Worm (Caenorhabditis elegans) whole organism, L3 larva: ENCODE results near the gene F58A6.1.

Experiments
- aly-2 ChIP-seq: fragments of 150-350 bp; optimal IDR thresholded peaks from 2 replicates; lab custom pipeline; 2014; ENCODE audit warnings: missing biosample characterization, missing genetic modification characterization
- ceh-16 ChIP-seq: sonication (generic microtip); optimal IDR thresholded peaks from 2 replicates; lab custom pipeline; 2017; ENCODE audit warnings: missing biosample characterization, missing genetic modification characterization
- ceh-28 ChIP-seq: fragments of 150-350 bp; optimal IDR thresholded peaks from 2 replicates; lab custom pipeline; 2014; ENCODE audit warnings: missing biosample characterization, missing genetic modification reagents, missing genetic modification characterization
- ceh-82 ChIP-seq: fragments of 150-350 bp; optimal IDR thresholded peaks from 2 replicates; lab custom pipeline; 2014; ENCODE audit warnings: missing biosample characterization, missing genetic modification characterization
- ceh-9 ChIP-seq: sonication (generic microtip); optimal IDR thresholded peaks from 2 replicates; lab custom pipeline; 2018; ENCODE audit warnings: missing biosample characterization, missing genetic modification characterization
- daf-12 ChIP-seq: fragments of 150-350 bp; optimal IDR thresholded peaks from 2 replicates; lab custom pipeline; 2014; ENCODE audit warnings: missing biosample characterization, missing genetic modification reagents, missing genetic modification characterization
- egl-5 ChIP-seq: fragments of 150-350 bp; optimal IDR thresholded peaks from 2 replicates; lab custom pipeline; 2017; ENCODE audit warnings: missing biosample characterization, missing genetic modification reagents, missing genetic modification characterization, inconsistent platforms
- elt-1 ChIP-seq: fragments of 150-350 bp; optimal IDR thresholded peaks from 2 replicates; lab custom pipeline; 2014; ENCODE audit warnings: missing biosample characterization, missing genetic modification characterization
- elt-2 ChIP-seq: sonication (generic microtip); optimal IDR thresholded peaks from 2 replicates; lab custom pipeline; 2016; ENCODE audit warnings: missing genetic modification reagents, mild to moderate bottlenecking, missing genetic modification characterization, missing compliant biosample characterization
- elt-3 ChIP-seq, 3 experiments: fragments of 150-350 bp in 1 of 3; sonication (generic microtip) in 2 of 3; optimal IDR thresholded peaks; 2 replicates in 2 of 3; 4 replicates in 1 of 3; lab custom pipeline; 2014 to 2017; ENCODE audit warnings: missing biosample characterization in 3 of 3, missing genetic modification characterization in 3 of 3
- eor-1 ChIP-seq, 2 experiments: fragments of 150-350 bp; optimal IDR thresholded peaks; 2 replicates each; lab custom pipeline; 2014 to 2018; ENCODE audit warnings: missing biosample characterization in 2 of 2, missing genetic modification characterization in 2 of 2
- fkh-10 ChIP-seq: sonication (generic microtip); optimal IDR thresholded peaks from 2 replicates; lab custom pipeline; 2017; ENCODE audit warnings: missing biosample characterization, missing genetic modification reagents, missing genetic modification characterization
- fkh-2 ChIP-seq: fragments of 150-350 bp; optimal IDR thresholded peaks from 2 replicates; lab custom pipeline; 2014; ENCODE audit warnings: missing biosample characterization, missing genetic modification reagents, missing genetic modification characterization
- fos-1 ChIP-seq: fragments of 150-350 bp; optimal IDR thresholded peaks from 2 replicates; lab custom pipeline; 2014; ENCODE audit warnings: missing biosample characterization, missing genetic modification characterization
- hmg-11 ChIP-seq: sonication (generic microtip); optimal IDR thresholded peaks from 2 replicates; lab custom pipeline; 2016; ENCODE audit warnings: missing genetic modification characterization, missing compliant biosample characterization
- jun-1 ChIP-seq: fragments of 150-350 bp; optimal IDR thresholded peaks from 2 replicates; lab custom pipeline; 2014; ENCODE audit warnings: missing biosample characterization, missing genetic modification reagents, missing genetic modification characterization
- lin-39 ChIP-seq: fragments of 150-350 bp; optimal IDR thresholded peaks from 2 replicates; lab custom pipeline; 2018; ENCODE audit warnings: missing biosample characterization, missing genetic modification reagents, missing genetic modification characterization
- mdl-1 ChIP-seq: fragments of 150-350 bp; optimal IDR thresholded peaks from 2 replicates; lab custom pipeline; 2014; ENCODE audit warnings: missing biosample characterization, missing genetic modification characterization
- mml-1 ChIP-seq: fragments of 150-350 bp; sonication (generic microtip); optimal IDR thresholded peaks from 3 replicates; lab custom pipeline; 2014; ENCODE audit warnings: missing biosample characterization, missing genetic modification characterization
- nhr-11 ChIP-seq: fragments of 150-350 bp; optimal IDR thresholded peaks from 2 replicates; lab custom pipeline; 2014; ENCODE audit warnings: missing biosample characterization, missing genetic modification characterization
- nhr-12 ChIP-seq: fragments of 150-350 bp; optimal IDR thresholded peaks from 2 replicates; lab custom pipeline; 2014; ENCODE audit warnings: missing biosample characterization, missing genetic modification characterization
- nhr-23 ChIP-seq: fragments of 150-350 bp; optimal IDR thresholded peaks from 2 replicates; lab custom pipeline; 2014; ENCODE audit warnings: missing biosample characterization, missing genetic modification reagents, missing genetic modification characterization
- nhr-237 ChIP-seq: fragments of 150-350 bp; optimal IDR thresholded peaks from 2 replicates; lab custom pipeline; 2014; ENCODE audit warnings: missing biosample characterization, missing genetic modification characterization
- nhr-25 ChIP-seq: sonication (generic microtip); optimal IDR thresholded peaks from 2 replicates; lab custom pipeline; 2017; ENCODE audit warnings: missing biosample characterization, missing genetic modification characterization
- nhr-28 ChIP-seq: fragments of 150-350 bp; optimal IDR thresholded peaks from 2 replicates; lab custom pipeline; 2014; ENCODE audit warnings: missing biosample characterization, missing genetic modification characterization
- nhr-43 ChIP-seq: sonication (generic microtip); optimal IDR thresholded peaks from 2 replicates; lab custom pipeline; 2016; ENCODE audit warnings: mild to moderate bottlenecking, missing genetic modification characterization, missing compliant biosample characterization; ENCODE audit not compliant: poor library complexity, severe bottlenecking
- nhr-76 ChIP-seq: fragments of 150-350 bp; sonication (generic microtip); optimal IDR thresholded peaks from 5 replicates; lab custom pipeline; 2014; ENCODE audit warnings: missing biosample characterization, missing genetic modification characterization
- nhr-77 ChIP-seq: fragments of 150-350 bp; optimal IDR thresholded peaks from 2 replicates; lab custom pipeline; 2014; ENCODE audit warnings: missing biosample characterization, missing genetic modification characterization
- pha-4 ChIP-seq: fragments of 150-350 bp; optimal IDR thresholded peaks from 2 replicates; lab custom pipeline; 2014; ENCODE audit warnings: missing biosample characterization, missing genetic modification reagents, missing genetic modification characterization
- pqm-1 ChIP-seq: fragments of 150-350 bp; optimal IDR thresholded peaks from 2 replicates; lab custom pipeline; 2017; ENCODE audit warnings: missing biosample characterization, missing genetic modification characterization, inconsistent platforms
- sea-2 ChIP-seq: fragments of 150-350 bp; sonication (generic microtip); optimal IDR thresholded peaks from 4 replicates; lab custom pipeline; 2014; ENCODE audit warnings: missing biosample characterization, missing genetic modification reagents, missing genetic modification characterization
- snpc-4 ChIP-seq: fragments of 150-350 bp; optimal IDR thresholded peaks from 2 replicates; lab custom pipeline; 2014; ENCODE audit warnings: missing biosample characterization, missing genetic modification characterization
- tbx-2 ChIP-seq: sonication (generic microtip); optimal IDR thresholded peaks from 2 replicates; lab custom pipeline; 2016; ENCODE audit warnings: mild to moderate bottlenecking, missing genetic modification characterization, missing compliant biosample characterization
- unc-39 ChIP-seq: sonication (generic microtip); optimal IDR thresholded peaks from 4 replicates; lab custom pipeline; 2017; ENCODE audit warnings: missing biosample characterization, missing genetic modification characterization
- unc-62 ChIP-seq: fragments of 150-350 bp; sonication (generic microtip); optimal IDR thresholded peaks from 4 replicates; lab custom pipeline; 2014; ENCODE audit warnings: missing biosample characterization, missing genetic modification reagents, missing genetic modification characterization
- zag-1 ChIP-seq: fragments of 150-350 bp; optimal IDR thresholded peaks from 2 replicates; lab custom pipeline; 2014; ENCODE audit warnings: missing biosample characterization, missing genetic modification characterization
- ztf-11 ChIP-seq: fragments of 150-350 bp; optimal IDR thresholded peaks from 2 replicates; lab custom pipeline; 2014; ENCODE audit warnings: missing biosample characterization, missing genetic modification characterization
- ztf-4 ChIP-seq: fragments of 150-350 bp; optimal IDR thresholded peaks from 2 replicates; lab custom pipeline; 2014; ENCODE audit warnings: missing biosample characterization, missing genetic modification characterization

Gene F58A6.1

ce11 chrII:5185955-5186539, 43.3 kb downstream of the F58A6.1 start:
- TF ChIP-seq elt-1 (no peak), pqm-1 (tag; lab: Kevin White, UChicago) (peak; percentile 95), jun-1 (peak; percentile 46), ceh-28 (tag; lab: Kevin White, UChicago) (peak; percentile 13), pha-4 (tag; lab: Kevin White, UChicago) (peak; percentile 43), ceh-9 (tag; lab: Kevin White, UChicago) (no peak), elt-2 (tag; lab: Kevin White, UChicago) (peak; percentile 99), zag-1 (tag; lab: Kevin White, UChicago) (no peak), fkh-2 (tag; lab: Kevin White, UChicago) (no peak), nhr-23 (tag; lab: Kevin White, UChicago) (no peak)

- TF ChIP-seq nhr-76 = no peak
- TF ChIP-seq elt-1 = no peak
- TF ChIP-seq elt-2 (tag; lab: Kevin White, UChicago) = peak; percentile 94
- peak; percentile 30 for TF ChIP-seq pqm-1 (tag; lab: Kevin White, UChicago)
- no peak for TF ChIP-seq nhr-25
- TF ChIP-seq ceh-82 (tag; lab: Kevin White, UChicago) = no peak
- TF ChIP-seq ceh-16 (tag; lab: Kevin White, UChicago) = no peak
- TF ChIP-seq nhr-28 = no peak
Observed at ce11 chrII:5186870-5187269, 44.2 kb downstream of the F58A6.1 start.

- no peak for TF ChIP-seq fkh-2 (tag; lab: Kevin White, UChicago)
- TF ChIP-seq nhr-237 (tag; lab: Kevin White, UChicago) = no peak
- TF ChIP-seq nhr-25 = no peak
- TF ChIP-seq eor-1 (tag; optimal IDR thresholded peaks at IDR 0.05; lab: Kevin White, UChicago) = no peak
- TF ChIP-seq daf-12 (tag; lab: Kevin White, UChicago) = no peak
- no peak for TF ChIP-seq ceh-82 (tag; lab: Kevin White, UChicago)
- TF ChIP-seq elt-2 (tag; lab: Kevin White, UChicago) = no peak
- TF ChIP-seq nhr-77 = no peak
- TF ChIP-seq ceh-28 (tag; lab: Kevin White, UChicago) = no peak
- TF ChIP-seq aly-2 (tag; lab: Kevin White, UChicago) = no peak
- TF ChIP-seq nhr-76 = no peak
- no peak for TF ChIP-seq fkh-10 (GFP tag; lab: Kevin White, UChicago)
- no peak for TF ChIP-seq unc-39 (tag; lab: Kevin White, UChicago)
- TF ChIP-seq nhr-12 = no peak
- TF ChIP-seq sea-2 (GFP tag; lab: Kevin White, UChicago) = no peak
- no peak for TF ChIP-seq elt-3 (tag; optimal IDR thresholded peaks at IDR 0.05; lab: Kevin White, UChicago)
- TF ChIP-seq ztf-4 (tag; lab: Kevin White, UChicago) = no peak
- no peak for TF ChIP-seq pha-4 (tag; lab: Kevin White, UChicago)
Observed at ce11 chrII:5187469-5187868, 44.8 kb downstream of the F58A6.1 start, which contains the start of gene crh-2. crh-2 (minus strand) TSS chrII:5187569.

ce11 chrII:5187934-5188333, 45.2 kb downstream of the F58A6.1 start:
- TF ChIP-seq fkh-10 (GFP tag; lab: Kevin White, UChicago) = no peak
- TF ChIP-seq daf-12 (tag; lab: Kevin White, UChicago) = no peak
- no peak for TF ChIP-seq nhr-12
- TF ChIP-seq hmg-11 (tag; lab: Kevin White, UChicago) = no peak
- no peak for TF ChIP-seq nhr-43 (tag; lab: Kevin White, UChicago)
- TF ChIP-seq pha-4 (tag; lab: Kevin White, UChicago) = no peak
- no peak for TF ChIP-seq snpc-4 (tag; lab: Kevin White, UChicago)
- TF ChIP-seq lin-39 (tag; lab: Kevin White, UChicago) = no peak
- no peak for TF ChIP-seq pqm-1 (tag; lab: Kevin White, UChicago)
- no peak for TF ChIP-seq elt-2 (tag; lab: Kevin White, UChicago)
- no peak for TF ChIP-seq ceh-16 (tag; lab: Kevin White, UChicago)
- TF ChIP-seq sea-2 (GFP tag; lab: Kevin White, UChicago) = no peak
- no peak for TF ChIP-seq jun-1
- no peak for TF ChIP-seq elt-1
- no peak for TF ChIP-seq ztf-11 (tag; lab: Kevin White, UChicago)
- TF ChIP-seq nhr-11 (tag; lab: Kevin White, UChicago) = no peak
- TF ChIP-seq nhr-237 (tag; lab: Kevin White, UChicago) = no peak
- TF ChIP-seq, all 47 proteins: peak for 0

ce11 chrII:5191766-5192165, 49.0 kb downstream of the F58A6.1 start:
- TF ChIP-seq ceh-82 (tag; lab: Kevin White, UChicago) (no peak), pha-4 (tag; lab: Kevin White, UChicago) (peak; percentile 10), fos-1 (tag; lab: Kevin White, UChicago) (no peak), zag-1 (tag; lab: Kevin White, UChicago) (no peak), mdl-1 (tag; lab: Kevin White, UChicago) (no peak), nhr-43 (tag; lab: Kevin White, UChicago) (no peak), snpc-4 (tag; lab: Kevin White, UChicago) (no peak), jun-1 (peak; percentile 45), nhr-25 (no peak), egl-5 (tag; lab: Kevin White, UChicago) (no peak), tbx-2 (tag; lab: Kevin White, UChicago) (no peak), ceh-16 (tag; lab: Kevin White, UChicago) (no peak), nhr-237 (tag; lab: Kevin White, UChicago) (no peak), pqm-1 (tag; lab: Kevin White, UChicago) (peak; percentile 92), ztf-4 (tag; lab: Kevin White, UChicago) (no peak), ceh-9 (tag; lab: Kevin White, UChicago) (no peak), nhr-12 (no peak), hmg-11 (tag; lab: Kevin White, UChicago) (no peak), unc-62 (no peak), daf-12 (tag; lab: Kevin White, UChicago) (no peak), mml-1 (tag; lab: Kevin White, UChicago) (no peak), elt-2 (tag; lab: Kevin White, UChicago) (peak; percentile 99), aly-2 (tag; lab: Kevin White, UChicago) (no peak)
